Fruit fly (Drosophila melanogaster) whole organism, prepupa: ENCODE data around the gene Zasp66.

Experiments used
- Blimp-1 ChIP-seq: fragments of 200-800 bp; sonication (Bioruptor generic); optimal IDR thresholded peaks from 3 replicates; lab custom pipeline; 2017; ENCODE audit warnings: missing biosample characterization, missing genetic modification characterization, mild to moderate bottlenecking, moderate library complexity, missing genetic modification reagents
- CG15336 ChIP-seq: fragments of 200-800 bp; sonication (Bioruptor generic); IDR thresholded peaks from 2 replicates; pipeline ENCODE4 v1.3.6; 2022; ENCODE audit warnings: missing biosample characterization, missing genetic modification characterization
- CG3919 ChIP-seq: fragments of 200-800 bp; sonication (Bioruptor generic); optimal IDR thresholded peaks from 3 replicates; lab custom pipeline; 2016; ENCODE audit warnings: missing biosample characterization, missing genetic modification characterization
- CG8119 ChIP-seq: fragments of 200-800 bp; sonication (Bioruptor generic); IDR thresholded peaks from 3 replicates; pipeline ENCODE4 v1.3.6; 2022; ENCODE audit warnings: missing biosample characterization, missing genetic modification characterization
- CG9139 ChIP-seq: fragments of 200-800 bp; sonication (Bioruptor generic); optimal IDR thresholded peaks from 3 replicates; lab custom pipeline; 2017; ENCODE audit warnings: missing biosample characterization, mild to moderate bottlenecking, missing genetic modification characterization
- Hr39 ChIP-seq: fragments of 200-800 bp; sonication (Bioruptor generic); optimal IDR thresholded peaks from 2 replicates; lab custom pipeline; 2016; ENCODE audit warnings: missing biosample characterization, missing genetic modification characterization
- OdsH ChIP-seq: fragments of 200-800 bp; sonication (Bioruptor generic); optimal IDR thresholded peaks from 3 replicates; lab custom pipeline; 2016; ENCODE audit warnings: missing biosample characterization, missing genetic modification characterization
- esn ChIP-seq: fragments of 200-800 bp; sonication (Bioruptor generic); optimal IDR thresholded peaks from 2 replicates; lab custom pipeline; 2016; ENCODE audit warnings: missing biosample characterization, mild to moderate bottlenecking, missing genetic modification characterization, moderate library complexity
- net ChIP-seq: fragments of 200-800 bp; sonication (Bioruptor generic); optimal IDR thresholded peaks from 3 replicates; lab custom pipeline; 2016; ENCODE audit warnings: missing biosample characterization, missing genetic modification characterization
- topi ChIP-seq: fragments of 200-800 bp; sonication (Bioruptor generic); optimal IDR thresholded peaks from 3 replicates; lab custom pipeline; 2016; ENCODE audit warnings: missing biosample characterization, missing genetic modification characterization

DNA sequence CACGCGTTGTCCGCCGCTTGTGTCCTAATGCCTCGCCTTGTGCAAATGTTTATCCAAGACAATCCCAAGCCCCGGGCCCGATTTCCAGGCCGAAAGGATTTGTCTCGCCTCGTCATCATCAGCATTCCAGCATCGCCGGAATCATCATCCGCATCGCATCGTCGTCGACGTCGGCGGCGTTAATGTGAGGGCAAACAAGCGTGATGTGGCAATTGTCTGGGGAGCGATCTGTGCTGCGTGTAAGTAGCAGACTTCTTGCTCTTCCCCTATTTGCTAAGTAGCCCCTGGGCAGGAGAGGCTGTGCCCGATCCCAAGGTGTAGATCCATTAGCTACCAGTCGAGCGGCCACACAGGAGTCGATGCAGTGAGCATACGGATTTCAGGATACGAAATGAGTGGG lies 36.6 kb downstream of the Zasp66 start:
- TF ChIP-seq CG9139 (GFP tag; lab: Kevin White, UChicago) = no peak
- no peak for TF ChIP-seq Hr39 (GFP tag; lab: Kevin White, UChicago)
- TF ChIP-seq OdsH (GFP tag; lab: Kevin White, UChicago) = no peak
- TF ChIP-seq topi = no peak
- no peak for TF ChIP-seq esn (GFP tag; lab: Kevin White, UChicago)
- TF ChIP-seq CG3919 = no peak
- no peak for TF ChIP-seq CG15336 (GFP tag; lab: Robert Waterston, UW)
- TF ChIP-seq Blimp-1 (GFP tag; lab: Kevin White, UChicago) = no peak
- no peak for TF ChIP-seq CG8119 (GFP tag; lab: Robert Waterston, UW)
- no peak for TF ChIP-seq net (GFP tag; lab: Kevin White, UChicago)
